Worm (Caenorhabditis elegans) whole organism, L1 larva: ENCODE results near the gene fbxb-105.

Experiments used
- aha-1 ChIP-seq: fragments of 150-350 bp; optimal IDR thresholded peaks from 2 replicates; lab custom pipeline; 2014; ENCODE audit warnings: missing biosample characterization, missing genetic modification characterization
- ama-1 ChIP-seq: fragments of 150-350 bp; optimal IDR thresholded peaks from 2 replicates; lab custom pipeline; 2014
- blmp-1 ChIP-seq: fragments of 150-350 bp; optimal IDR thresholded peaks from 2 replicates; lab custom pipeline; 2014; ENCODE audit warnings: missing biosample characterization, missing genetic modification characterization
- ceh-63 ChIP-seq: fragments of 200-800 bp; sonication (Bioruptor generic); optimal IDR thresholded peaks from 2 replicates; lab custom pipeline; 2018; ENCODE audit warnings: mild to moderate bottlenecking, missing genetic modification characterization, missing compliant biosample characterization
- ceh-8 ChIP-seq: fragments of 200-800 bp; sonication (Bioruptor generic); optimal IDR thresholded peaks from 2 replicates; lab custom pipeline; 2018; ENCODE audit warnings: mild to moderate bottlenecking, missing genetic modification characterization, moderate library complexity, missing compliant biosample characterization
- ceh-82 ChIP-seq, 3 experiments: fragments of 150-350 bp in 1 of 3; sonication (generic microtip) in 2 of 3; optimal IDR thresholded peaks; 2 replicates each; lab custom pipeline; 2014 to 2017; ENCODE audit warnings: missing biosample characterization in 3 of 3, missing genetic modification characterization in 3 of 3
- dpl-1 ChIP-seq, 3 experiments: fragments of 150-350 bp in 2 of 3; sonication (generic microtip) in 1 of 3; optimal IDR thresholded peaks; 2 replicates each; lab custom pipeline; 2014 to 2017; ENCODE audit warnings: missing biosample characterization in 3 of 3, missing genetic modification characterization in 3 of 3, missing genetic modification reagents in 3 of 3
- efl-1 ChIP-seq, 4 experiments: fragments of 150-350 bp; optimal IDR thresholded peaks in 3 of 4; peaks in 1 of 4; 1 replicate in 1 of 4; 2 replicates in 3 of 4; lab custom pipeline; 2014; ENCODE audit warnings: missing biosample characterization in 2 of 4, missing genetic modification characterization in 2 of 4, missing genetic modification reagents in 2 of 4
- elt-3 ChIP-seq, 6 experiments: fragments of 150-350 bp in 1 of 6; sonication (generic microtip); optimal IDR thresholded peaks; 2 replicates each; lab custom pipeline; 2017 to 2018; ENCODE audit warnings: missing biosample characterization in 6 of 6, missing genetic modification characterization in 6 of 6, inconsistent platforms in 1 of 6
- ets-5 ChIP-seq: fragments of 200-800 bp; sonication (Bioruptor generic); IDR thresholded peaks from 2 replicates; pipeline ENCODE4 v1.3.6; 2022; ENCODE audit warnings: missing genetic modification characterization, missing compliant biosample characterization
- fkh-4 ChIP-seq: sonication (generic microtip); optimal IDR thresholded peaks from 2 replicates; lab custom pipeline; 2016; ENCODE audit warnings: missing compliant biosample characterization, missing genetic modification characterization, borderline replicate concordance
- fkh-8 ChIP-seq: sonication (generic microtip); optimal IDR thresholded peaks from 2 replicates; lab custom pipeline; 2016; ENCODE audit warnings: mild to moderate bottlenecking, missing genetic modification characterization, missing compliant biosample characterization
- fos-1 ChIP-seq: fragments of 150-350 bp; optimal IDR thresholded peaks from 2 replicates; lab custom pipeline; 2014; ENCODE audit warnings: missing biosample characterization, missing genetic modification characterization
- irx-1 ChIP-seq: sonication (generic microtip); optimal IDR thresholded peaks from 2 replicates; lab custom pipeline; 2016; ENCODE audit warnings: missing genetic modification characterization, missing compliant biosample characterization
- isw-1 ChIP-seq: fragments of 200-800 bp; sonication (Bioruptor generic); IDR thresholded peaks from 2 replicates; pipeline ENCODE4 v1.3.6; 2022; ENCODE audit warnings: missing genetic modification characterization, missing compliant biosample characterization
- jun-1 ChIP-seq: fragments of 150-350 bp; optimal IDR thresholded peaks from 2 replicates; lab custom pipeline; 2014; ENCODE audit warnings: missing biosample characterization, missing genetic modification reagents, missing genetic modification characterization
- lin-14 ChIP-seq: fragments of 200-800 bp; sonication (Bioruptor generic); optimal IDR thresholded peaks from 2 replicates; lab custom pipeline; 2018; ENCODE audit warnings: mild to moderate bottlenecking, missing genetic modification characterization, moderate library complexity, missing compliant biosample characterization
- lin-35 ChIP-seq, 2 experiments: fragments of 150-350 bp; optimal IDR thresholded peaks; 2 replicates each; lab custom pipeline; 2014; ENCODE audit warnings: missing biosample characterization in 2 of 2, missing genetic modification characterization in 2 of 2, missing genetic modification reagents in 2 of 2
- lin-39 ChIP-seq: fragments of 150-350 bp; optimal IDR thresholded peaks from 2 replicates; lab custom pipeline; 2014; ENCODE audit warnings: missing biosample characterization, missing genetic modification reagents, missing genetic modification characterization
- mef-2 ChIP-seq: fragments of 150-350 bp; optimal IDR thresholded peaks from 2 replicates; lab custom pipeline; 2014; ENCODE audit warnings: missing biosample characterization, missing genetic modification characterization
- nhr-19 ChIP-seq: fragments of 200-800 bp; sonication (Bioruptor generic); conservative IDR thresholded peaks from 2 replicates; pipeline ENCODE4 v1.3.6; 2022; ENCODE audit warnings: missing genetic modification characterization, missing compliant biosample characterization
- nhr-71 ChIP-seq: sonication (generic microtip); optimal IDR thresholded peaks from 2 replicates; lab custom pipeline; 2016; ENCODE audit warnings: mild to moderate bottlenecking, missing genetic modification characterization, moderate library complexity, missing compliant biosample characterization
- nhr-77 ChIP-seq: fragments of 150-350 bp; optimal IDR thresholded peaks from 2 replicates; lab custom pipeline; 2014; ENCODE audit warnings: missing biosample characterization, missing genetic modification characterization
- nhr-85 ChIP-seq: sonication (generic microtip); peaks from one replicate; lab custom pipeline; 2016; ENCODE audit warnings: missing genetic modification characterization, inconsistent platforms, missing compliant biosample characterization
- pag-3 ChIP-seq: sonication (generic microtip); optimal IDR thresholded peaks from 2 replicates; lab custom pipeline; 2017; ENCODE audit warnings: missing genetic modification characterization, mild to moderate bottlenecking, missing compliant biosample characterization, antibody characterized with exemption, borderline replicate concordance; ENCODE audit not compliant: insufficient read depth
- pax-3 ChIP-seq: fragments of 200-800 bp; sonication (Bioruptor generic); optimal IDR thresholded peaks from 2 replicates; lab custom pipeline; 2018; ENCODE audit warnings: mild to moderate bottlenecking, missing genetic modification characterization, moderate library complexity, missing compliant biosample characterization
- rnt-1 ChIP-seq: sonication (generic microtip); optimal IDR thresholded peaks from 2 replicates; lab custom pipeline; 2016; ENCODE audit warnings: mild to moderate bottlenecking, missing genetic modification characterization, moderate library complexity, missing compliant biosample characterization
- skn-1 ChIP-seq: fragments of 150-350 bp; optimal IDR thresholded peaks from 2 replicates; lab custom pipeline; 2014; ENCODE audit warnings: missing biosample characterization, missing genetic modification characterization
- snu-23 ChIP-seq: sonication (generic microtip); optimal IDR thresholded peaks from 2 replicates; lab custom pipeline; 2016; ENCODE audit warnings: missing genetic modification characterization, missing compliant biosample characterization
- swsn-7 ChIP-seq: sonication (generic microtip); optimal IDR thresholded peaks from 2 replicates; lab custom pipeline; 2016; ENCODE audit warnings: missing genetic modification characterization, missing compliant biosample characterization
- tbx-2 ChIP-seq: sonication (generic microtip); optimal IDR thresholded peaks from 2 replicates; lab custom pipeline; 2016; ENCODE audit warnings: missing genetic modification characterization, missing compliant biosample characterization
- tlp-1 ChIP-seq: fragments of 150-350 bp; optimal IDR thresholded peaks from 2 replicates; lab custom pipeline; 2014; ENCODE audit warnings: missing biosample characterization, missing genetic modification characterization
- unc-86 ChIP-seq: sonication (generic microtip); optimal IDR thresholded peaks from 2 replicates; lab custom pipeline; 2016; ENCODE audit warnings: missing genetic modification characterization, missing compliant biosample characterization
- vab-15 ChIP-seq: sonication (generic microtip); optimal IDR thresholded peaks from 2 replicates; lab custom pipeline; 2017; ENCODE audit warnings: missing genotype, mild to moderate bottlenecking, missing genetic modification characterization, missing compliant biosample characterization

Gene fbxb-105

DNA sequence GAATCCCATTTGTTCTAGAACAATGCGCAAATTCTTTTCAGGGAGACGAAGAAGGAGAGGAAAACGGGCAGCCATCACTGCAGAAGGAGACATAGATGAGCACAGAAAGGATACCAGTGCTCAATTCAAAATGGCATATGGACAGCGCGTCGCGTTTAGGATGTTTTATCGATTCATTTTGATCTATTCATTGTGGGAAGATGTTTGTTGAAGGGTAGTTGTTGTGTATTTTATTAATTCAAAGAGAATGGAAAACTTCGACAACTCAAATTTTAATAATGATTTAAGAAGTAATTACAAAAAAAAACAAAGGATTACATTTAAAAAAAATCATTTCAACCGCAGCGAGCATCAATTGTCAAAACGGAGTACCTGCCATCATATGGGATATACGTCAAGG lies 1.5 kb upstream of the fbxb-105 start, which contains the start of gene sdz-10:
sdz-10 (minus strand) TSS at position 101 of the 400 bp plus-strand sequence.
- TF ChIP-seq ets-5 (GFP tag; lab: Robert Waterston, UW) (no peak), nhr-77 (tag; lab: Kevin White, UChicago) (no peak)
- TF ChIP-seq, all 84 proteins: peak for 0

DNA sequence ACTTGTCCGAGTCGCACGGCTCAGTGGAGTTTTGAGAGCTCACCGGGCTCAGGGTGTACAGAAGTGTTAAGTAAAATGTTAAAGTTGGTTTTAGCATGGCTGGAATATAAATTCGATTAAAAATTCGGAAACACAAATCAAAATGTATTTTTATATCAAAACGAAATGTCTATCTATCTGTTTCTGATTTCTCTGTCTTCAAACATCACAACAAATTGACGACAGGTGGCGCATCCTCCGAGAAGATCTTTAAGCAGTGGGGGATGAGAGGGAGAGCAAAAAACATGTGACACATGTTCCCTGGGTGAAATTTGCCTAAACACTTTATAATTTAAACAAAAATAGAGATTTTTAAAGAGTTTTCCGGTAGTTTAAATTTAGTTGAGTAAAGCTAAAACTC lies 1.7 kb downstream of the fbxb-105 start, which contains the start of gene F08D12.7:
F08D12.7 (minus strand) TSS at position 101 of the 400 bp plus-strand sequence.
- TF ChIP-seq skn-1 (tag; lab: Kevin White, UChicago) (no peak), fkh-4 (tag; lab: Kevin White, UChicago) (no peak), rnt-1 (tag; lab: Kevin White, UChicago) (peak; percentile 8), ceh-82 (tag; optimal IDR thresholded peaks at IDR 0.05; lab: Kevin White, UChicago) (no peak), elt-3 (tag; optimal IDR thresholded peaks at IDR 0.05; lab: Kevin White, UChicago) (no peak)
- TF ChIP-seq, all 84 proteins: peak for 1

DNA sequence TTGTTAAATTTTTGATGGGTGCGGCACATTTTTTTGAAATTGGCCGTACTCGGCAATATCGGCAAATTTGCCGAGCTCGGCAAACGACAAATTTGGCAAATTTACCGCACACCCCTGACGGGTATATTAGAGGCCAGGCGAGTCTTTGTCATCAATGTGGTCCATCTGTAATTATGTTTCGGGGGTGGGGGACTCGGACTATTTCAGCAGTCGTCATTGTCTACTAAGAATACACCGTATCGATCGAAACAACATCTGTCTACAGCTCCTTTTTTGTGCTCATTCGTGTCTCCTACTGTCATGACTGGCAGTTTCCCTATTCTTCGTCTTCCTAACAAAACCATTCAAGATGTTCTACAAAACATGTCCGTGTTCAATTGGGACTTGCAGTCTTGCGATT lies 4.4 kb downstream of the fbxb-105 start, which contains the start of gene F08D12.15:
F08D12.15 (plus strand) TSS at position 301 of the 400 bp plus-strand sequence.
- TF ChIP-seq irx-1 (tag; lab: Kevin White, UChicago) (no peak), jun-1 (no peak), swsn-7 (tag; lab: Kevin White, UChicago) (no peak), rnt-1 (tag; lab: Kevin White, UChicago) (no peak), elt-3 (tag; optimal IDR thresholded peaks at IDR 0.05; lab: Kevin White, UChicago) (no peak), fkh-8 (tag; lab: Kevin White, UChicago) (no peak), efl-1 (optimal IDR thresholded peaks at IDR 0.05; lab: Kevin White, UChicago) (no peak), efl-1 (GFP tag; optimal IDR thresholded peaks at IDR 0.05 in 1 of 2; lab: Kevin White, UChicago) (no peak), nhr-19 (GFP tag; lab: Robert Waterston, UW) (no peak), ceh-63 (GFP tag; lab: Kevin White, UChicago) (no peak), tbx-2 (tag; lab: Kevin White, UChicago) (no peak), vab-15 (no peak), dpl-1 (GFP tag; optimal IDR thresholded peaks at IDR 0.05; lab: Kevin White, UChicago) (no peak), ceh-8 (no peak), blmp-1 (tag; lab: Kevin White, UChicago) (no peak), aha-1 (tag; lab: Kevin White, UChicago) (no peak), lin-39 (tag; lab: Kevin White, UChicago) (no peak), unc-86 (tag; lab: Kevin White, UChicago) (no peak)
- TF ChIP-seq, all 84 proteins: peak for 0

DNA sequence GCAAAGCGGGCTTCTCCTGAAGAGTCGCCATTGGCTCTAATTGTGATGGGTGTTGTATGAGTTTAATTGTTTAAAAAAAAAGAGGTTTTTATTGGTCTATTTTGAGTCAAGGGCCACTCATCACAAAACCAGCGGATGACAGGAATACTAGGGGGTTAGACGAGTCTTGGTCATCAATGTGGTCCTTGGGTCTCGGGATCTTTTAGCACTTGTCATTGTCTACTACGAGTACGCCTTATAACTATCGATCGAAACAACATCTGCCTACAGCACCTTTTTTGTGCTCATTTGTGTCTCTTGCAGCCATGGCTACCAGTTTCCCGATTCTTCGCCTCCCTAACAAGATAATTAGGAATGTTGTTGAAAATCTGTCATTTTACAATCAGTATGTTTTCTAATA lies 6.0 kb downstream of the fbxb-105 start, which contains the start of gene fbxb-108:
fbxb-108 (plus strand) TSS at position 301 of the 400 bp plus-strand sequence.
- TF ChIP-seq nhr-77 (tag; lab: Kevin White, UChicago) (no peak), ama-1 (lab: Kevin White, UChicago) (no peak), lin-14 (no peak), pag-3 (tag; lab: Kevin White, UChicago) (no peak), pax-3 (tag; lab: Kevin White, UChicago) (no peak), nhr-85 (no peak), fos-1 (tag; lab: Kevin White, UChicago) (no peak), nhr-71 (tag; lab: Kevin White, UChicago) (no peak), mef-2 (no peak), swsn-7 (tag; lab: Kevin White, UChicago) (no peak), isw-1 (no peak), ets-5 (GFP tag; lab: Robert Waterston, UW) (no peak), tlp-1 (tag; lab: Kevin White, UChicago) (no peak), fkh-8 (tag; lab: Kevin White, UChicago) (no peak), lin-35 (GFP tag; optimal IDR thresholded peaks at IDR 0.05; lab: Kevin White, UChicago) (no peak), snu-23 (no peak), rnt-1 (tag; lab: Kevin White, UChicago) (no peak)
- TF ChIP-seq, all 84 proteins: peak for 0
